Worm (Caenorhabditis elegans) whole organism, L1 larva: ENCODE results near the gene T24D5.4.

Experiments used
- C04F5.9 ChIP-seq: sonication (generic microtip); optimal IDR thresholded peaks from 2 replicates; lab custom pipeline; 2016; ENCODE audit warnings: missing genetic modification characterization, missing compliant biosample characterization
- C34B4.2 ChIP-seq: sonication (generic microtip); optimal IDR thresholded peaks from 2 replicates; lab custom pipeline; 2017; ENCODE audit warnings: mild to moderate bottlenecking, missing genetic modification characterization, missing compliant biosample characterization
- F16B12.6 ChIP-seq: fragments of 150-350 bp; optimal IDR thresholded peaks from 2 replicates; lab custom pipeline; 2014; ENCODE audit warnings: missing biosample characterization, missing genetic modification characterization
- Y116A8C.19 ChIP-seq: sonication (generic microtip); optimal IDR thresholded peaks from 2 replicates; lab custom pipeline; 2016; ENCODE audit warnings: missing compliant biosample characterization, missing genetic modification characterization, borderline replicate concordance
- ama-1 ChIP-seq: fragments of 150-350 bp; optimal IDR thresholded peaks from 2 replicates; lab custom pipeline; 2014
- blmp-1 ChIP-seq: fragments of 150-350 bp; optimal IDR thresholded peaks from 2 replicates; lab custom pipeline; 2014; ENCODE audit warnings: missing biosample characterization, missing genetic modification characterization
- ceh-63 ChIP-seq: fragments of 200-800 bp; sonication (Bioruptor generic); optimal IDR thresholded peaks from 2 replicates; lab custom pipeline; 2018; ENCODE audit warnings: mild to moderate bottlenecking, missing genetic modification characterization, missing compliant biosample characterization
- ceh-82 ChIP-seq, 3 experiments: fragments of 150-350 bp in 1 of 3; sonication (generic microtip) in 2 of 3; optimal IDR thresholded peaks; 2 replicates each; lab custom pipeline; 2014 to 2017; ENCODE audit warnings: missing biosample characterization in 3 of 3, missing genetic modification characterization in 3 of 3
- dsc-1 ChIP-seq: sonication (generic microtip); optimal IDR thresholded peaks from 2 replicates; lab custom pipeline; 2016; ENCODE audit warnings: mild to moderate bottlenecking, missing genetic modification characterization, missing compliant biosample characterization
- efl-1 ChIP-seq, 4 experiments: fragments of 150-350 bp; optimal IDR thresholded peaks in 3 of 4; peaks in 1 of 4; 1 replicate in 1 of 4; 2 replicates in 3 of 4; lab custom pipeline; 2014; ENCODE audit warnings: missing biosample characterization in 2 of 4, missing genetic modification characterization in 2 of 4, missing genetic modification reagents in 2 of 4
- elt-2 ChIP-seq: sonication (generic microtip); optimal IDR thresholded peaks from 2 replicates; lab custom pipeline; 2016; ENCODE audit warnings: missing genetic modification characterization, mild to moderate bottlenecking, inconsistent platforms, missing compliant biosample characterization, missing genetic modification reagents
- fkh-10 ChIP-seq: sonication (generic microtip); optimal IDR thresholded peaks from 2 replicates; lab custom pipeline; 2017; ENCODE audit warnings: missing biosample characterization, missing genetic modification reagents, missing genetic modification characterization
- fkh-4 ChIP-seq: sonication (generic microtip); optimal IDR thresholded peaks from 2 replicates; lab custom pipeline; 2016; ENCODE audit warnings: missing compliant biosample characterization, missing genetic modification characterization, borderline replicate concordance
- fkh-8 ChIP-seq: sonication (generic microtip); optimal IDR thresholded peaks from 2 replicates; lab custom pipeline; 2016; ENCODE audit warnings: mild to moderate bottlenecking, missing genetic modification characterization, missing compliant biosample characterization
- hlh-17 ChIP-seq: fragments of 200-800 bp; sonication (Bioruptor generic); optimal IDR thresholded peaks from 2 replicates; lab custom pipeline; 2018; ENCODE audit warnings: missing genetic modification characterization, mild to moderate bottlenecking, missing compliant biosample characterization, moderate library complexity, borderline replicate concordance
- irx-1 ChIP-seq: sonication (generic microtip); optimal IDR thresholded peaks from 2 replicates; lab custom pipeline; 2016; ENCODE audit warnings: missing genetic modification characterization, missing compliant biosample characterization
- isw-1 ChIP-seq: fragments of 200-800 bp; sonication (Bioruptor generic); IDR thresholded peaks from 2 replicates; pipeline ENCODE4 v1.3.6; 2022; ENCODE audit warnings: missing genetic modification characterization, missing compliant biosample characterization
- lin-13 ChIP-seq: fragments of 150-350 bp; optimal IDR thresholded peaks from 2 replicates; lab custom pipeline; 2014; ENCODE audit warnings: missing biosample characterization, missing genetic modification reagents, missing genetic modification characterization
- lin-14 ChIP-seq: fragments of 200-800 bp; sonication (Bioruptor generic); optimal IDR thresholded peaks from 2 replicates; lab custom pipeline; 2018; ENCODE audit warnings: mild to moderate bottlenecking, missing genetic modification characterization, moderate library complexity, missing compliant biosample characterization
- lin-35 ChIP-seq, 2 experiments: fragments of 150-350 bp; optimal IDR thresholded peaks; 2 replicates each; lab custom pipeline; 2014; ENCODE audit warnings: missing biosample characterization in 2 of 2, missing genetic modification characterization in 2 of 2, missing genetic modification reagents in 2 of 2
- lin-39 ChIP-seq: fragments of 150-350 bp; optimal IDR thresholded peaks from 2 replicates; lab custom pipeline; 2014; ENCODE audit warnings: missing biosample characterization, missing genetic modification reagents, missing genetic modification characterization
- lir-3 ChIP-seq: sonication (generic microtip); optimal IDR thresholded peaks from 2 replicates; lab custom pipeline; 2016; ENCODE audit warnings: mild to moderate bottlenecking, missing genetic modification characterization, moderate library complexity, missing compliant biosample characterization; ENCODE audit not compliant: poor library complexity
- lsy-2 ChIP-seq, 2 experiments: fragments of 150-350 bp; optimal IDR thresholded peaks; 2 replicates each; lab custom pipeline; 2014; ENCODE audit warnings: missing biosample characterization in 2 of 2, missing genetic modification characterization in 2 of 2
- mep-1 ChIP-seq: fragments of 150-350 bp; optimal IDR thresholded peaks from 2 replicates; lab custom pipeline; 2014; ENCODE audit warnings: missing biosample characterization, missing genetic modification characterization
- nhr-12 ChIP-seq: sonication (generic microtip); optimal IDR thresholded peaks from 2 replicates; lab custom pipeline; 2017; ENCODE audit warnings: missing biosample characterization, missing genetic modification characterization
- nhr-19 ChIP-seq: fragments of 200-800 bp; sonication (Bioruptor generic); conservative IDR thresholded peaks from 2 replicates; pipeline ENCODE4 v1.3.6; 2022; ENCODE audit warnings: missing genetic modification characterization, missing compliant biosample characterization
- nhr-20 ChIP-seq: sonication (generic microtip); optimal IDR thresholded peaks from 2 replicates; lab custom pipeline; 2016; ENCODE audit warnings: mild to moderate bottlenecking, missing genetic modification characterization, missing compliant biosample characterization
- nhr-47 ChIP-seq: sonication (generic microtip); optimal IDR thresholded peaks from 2 replicates; lab custom pipeline; 2016; ENCODE audit warnings: mild to moderate bottlenecking, missing genetic modification characterization, moderate library complexity, missing compliant biosample characterization
- nhr-71 ChIP-seq: sonication (generic microtip); optimal IDR thresholded peaks from 2 replicates; lab custom pipeline; 2016; ENCODE audit warnings: mild to moderate bottlenecking, missing genetic modification characterization, moderate library complexity, missing compliant biosample characterization
- nhr-77 ChIP-seq: fragments of 150-350 bp; optimal IDR thresholded peaks from 2 replicates; lab custom pipeline; 2014; ENCODE audit warnings: missing biosample characterization, missing genetic modification characterization
- nhr-84 ChIP-seq: sonication (generic microtip); optimal IDR thresholded peaks from 2 replicates; lab custom pipeline; 2017; ENCODE audit warnings: missing biosample characterization, missing genetic modification characterization
- nhr-85 ChIP-seq: sonication (generic microtip); peaks from one replicate; lab custom pipeline; 2016; ENCODE audit warnings: missing genetic modification characterization, inconsistent platforms, missing compliant biosample characterization
- nhr-90 ChIP-seq: sonication (generic microtip); optimal IDR thresholded peaks from 2 replicates; lab custom pipeline; 2016; ENCODE audit warnings: mild to moderate bottlenecking, missing genetic modification characterization, missing compliant biosample characterization; ENCODE audit not compliant: poor library complexity
- pag-3 ChIP-seq: sonication (generic microtip); optimal IDR thresholded peaks from 2 replicates; lab custom pipeline; 2017; ENCODE audit warnings: missing genetic modification characterization, mild to moderate bottlenecking, missing compliant biosample characterization, antibody characterized with exemption, borderline replicate concordance; ENCODE audit not compliant: insufficient read depth
- pqm-1 ChIP-seq: sonication (generic microtip); optimal IDR thresholded peaks from 3 replicates; lab custom pipeline; 2017; ENCODE audit warnings: missing biosample characterization, missing genetic modification characterization
- rnt-1 ChIP-seq: sonication (generic microtip); optimal IDR thresholded peaks from 2 replicates; lab custom pipeline; 2016; ENCODE audit warnings: mild to moderate bottlenecking, missing genetic modification characterization, moderate library complexity, missing compliant biosample characterization
- sox-4 ChIP-seq: sonication (generic microtip); optimal IDR thresholded peaks from 2 replicates; lab custom pipeline; 2016; ENCODE audit warnings: missing genetic modification characterization, missing compliant biosample characterization
- sup-37 ChIP-seq: fragments of 200-800 bp; sonication (Bioruptor generic); optimal IDR thresholded peaks from 2 replicates; lab custom pipeline; 2018; ENCODE audit warnings: mild to moderate bottlenecking, missing genetic modification characterization, missing compliant biosample characterization
- swsn-7 ChIP-seq: sonication (generic microtip); optimal IDR thresholded peaks from 2 replicates; lab custom pipeline; 2016; ENCODE audit warnings: missing genetic modification characterization, missing compliant biosample characterization
- tbx-2 ChIP-seq: sonication (generic microtip); optimal IDR thresholded peaks from 2 replicates; lab custom pipeline; 2016; ENCODE audit warnings: missing genetic modification characterization, missing compliant biosample characterization
- unc-130 ChIP-seq: fragments of 150-350 bp; optimal IDR thresholded peaks from 2 replicates; lab custom pipeline; 2017; ENCODE audit warnings: missing biosample characterization, missing genetic modification characterization, inconsistent platforms
- unc-30 ChIP-seq: sonication (generic microtip); optimal IDR thresholded peaks from 2 replicates; lab custom pipeline; 2017; ENCODE audit warnings: missing biosample characterization, missing genetic modification characterization
- unc-62 ChIP-seq: fragments of 150-350 bp; optimal IDR thresholded peaks from 2 replicates; lab custom pipeline; 2014; ENCODE audit warnings: missing biosample characterization, missing genetic modification reagents, missing genetic modification characterization
- unc-98 ChIP-seq: fragments of 200-800 bp; sonication (Bioruptor generic); IDR thresholded peaks from 2 replicates; pipeline ENCODE4 v1.3.6; 2022; ENCODE audit warnings: missing genetic modification characterization, missing compliant biosample characterization
- vab-15 ChIP-seq: sonication (generic microtip); optimal IDR thresholded peaks from 2 replicates; lab custom pipeline; 2017; ENCODE audit warnings: missing genotype, mild to moderate bottlenecking, missing genetic modification characterization, missing compliant biosample characterization
- xbp-1 ChIP-seq: sonication (generic microtip); optimal IDR thresholded peaks from 2 replicates; lab custom pipeline; 2016; ENCODE audit warnings: missing genetic modification characterization, missing compliant biosample characterization
- zag-1 ChIP-seq: fragments of 150-350 bp; optimal IDR thresholded peaks from 2 replicates; lab custom pipeline; 2014; ENCODE audit warnings: missing biosample characterization, missing genetic modification characterization
- ztf-4 ChIP-seq: fragments of 150-350 bp; optimal IDR thresholded peaks from 2 replicates; lab custom pipeline; 2014; ENCODE audit warnings: missing biosample characterization, missing genetic modification characterization

Gene T24D5.4

DNA sequence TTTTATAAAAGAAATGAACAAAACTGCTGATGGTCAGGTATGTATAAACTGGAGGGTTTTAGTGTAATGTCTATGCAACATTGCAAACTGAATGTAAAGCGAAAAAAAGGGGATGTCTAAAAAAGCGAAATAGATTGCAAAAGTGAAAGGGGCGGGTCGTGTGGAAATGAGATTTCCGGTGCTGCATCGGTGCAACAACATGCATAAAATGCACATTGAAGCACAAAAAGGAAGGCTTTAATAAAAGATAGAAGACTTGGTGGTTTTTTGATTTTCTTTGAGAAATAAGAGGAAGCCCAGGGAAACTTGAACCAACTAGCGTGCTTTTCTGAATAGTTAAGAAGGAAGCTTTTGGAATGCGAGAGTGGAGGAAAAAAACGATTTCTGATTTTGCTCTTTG, 35.7 kb downstream of the T24D5.4 start (continued):
- TF ChIP-seq nhr-47 (tag; lab: Kevin White, UChicago) (no peak), ceh-63 (no peak), fkh-10 (GFP tag; lab: Kevin White, UChicago) (peak; percentile 88), unc-98 (GFP tag; lab: Robert Waterston, UW) (no peak), unc-30 (tag; lab: Kevin White, UChicago) (no peak)

DNA sequence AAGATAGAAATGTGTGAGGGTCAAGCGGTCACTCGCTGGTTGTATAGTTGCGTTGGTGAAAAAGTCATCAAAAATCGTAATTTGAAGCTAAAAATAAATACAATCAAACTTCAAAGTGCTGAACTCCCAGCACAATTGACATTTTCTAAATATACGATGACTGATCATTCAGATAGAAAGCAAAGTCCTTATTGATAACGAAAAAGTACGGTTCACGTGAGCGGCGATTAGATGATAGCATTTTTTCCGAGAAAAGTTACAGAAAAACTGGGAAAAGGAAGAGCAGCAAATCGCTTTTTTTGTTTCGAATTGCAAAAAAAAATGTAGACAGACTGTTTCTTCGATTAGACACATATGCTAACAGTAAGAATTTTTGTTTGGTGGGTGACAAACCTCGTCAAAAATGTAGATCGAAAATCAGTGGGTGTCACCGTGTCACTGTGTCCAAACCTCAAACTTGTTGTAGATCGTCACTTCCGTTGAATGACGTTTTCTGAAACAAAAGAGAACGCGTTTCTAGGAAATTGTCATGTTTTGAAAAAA, 37.0 kb downstream of the T24D5.4 start, which contains the start of gene ivns-1:
Gene ivns-1 (minus strand): TSS at position 493 of the 543 bp plus-strand sequence.
- TF ChIP-seq ceh-63 (no peak), lin-39 (tag; lab: Kevin White, UChicago) (no peak), fkh-8 (tag; lab: Kevin White, UChicago) (no peak), ceh-82 (tag; optimal IDR thresholded peaks at IDR 0.05; lab: Kevin White, UChicago) (no peak), lin-14 (GFP tag; lab: Kevin White, UChicago) (peak; percentile 6), fkh-4 (no peak), elt-2 (tag; lab: Kevin White, UChicago) (peak; percentile 59), efl-1 (optimal IDR thresholded peaks at IDR 0.05; lab: Kevin White, UChicago) (no peak), efl-1 (GFP tag; optimal IDR thresholded peaks at IDR 0.05 in 1 of 2; lab: Kevin White, UChicago) (peak in 1 of 2 experiments; percentile 76), nhr-19 (GFP tag; lab: Robert Waterston, UW) (no peak), ztf-4 (tag; lab: Kevin White, UChicago) (no peak), blmp-1 (tag; lab: Kevin White, UChicago) (no peak), nhr-85 (tag; lab: Kevin White, UChicago) (no peak)

DNA sequence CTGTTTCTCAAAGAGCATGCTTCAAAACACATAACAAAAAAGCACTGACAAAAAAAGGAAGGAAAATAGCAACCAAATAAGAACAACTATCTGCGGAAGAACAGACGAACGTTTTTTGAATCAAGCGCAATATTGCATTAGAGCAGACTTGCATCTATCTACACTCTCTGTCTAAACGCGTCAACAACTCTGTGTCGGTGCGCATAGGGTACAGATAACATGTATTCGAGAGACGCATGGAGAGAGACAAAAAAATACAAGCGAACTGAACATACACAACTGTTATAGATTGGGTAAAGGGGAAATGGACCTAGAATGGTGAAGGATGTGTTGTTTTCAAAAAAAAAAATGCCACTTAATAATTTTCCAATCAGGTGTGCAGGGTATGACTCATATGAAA, 38.0 kb downstream of the T24D5.4 start:
- no peak for TF ChIP-seq lin-13
- TF ChIP-seq ztf-4 (tag; lab: Kevin White, UChicago), result no peak
- TF ChIP-seq unc-62, result no peak
- no peak for TF ChIP-seq pag-3
- TF ChIP-seq xbp-1 (tag; lab: Kevin White, UChicago), result no peak
- TF ChIP-seq elt-2 (tag; lab: Kevin White, UChicago), result peak; percentile 24
- TF ChIP-seq efl-1 (optimal IDR thresholded peaks at IDR 0.05; lab: Kevin White, UChicago), result peak; percentile 15 to 78
- peak; percentile 77 to 98 for TF ChIP-seq efl-1 (GFP tag; optimal IDR thresholded peaks at IDR 0.05 in 1 of 2; lab: Kevin White, UChicago)
- no peak for TF ChIP-seq C34B4.2 (tag; lab: Kevin White, UChicago)
- no peak for TF ChIP-seq hlh-17 (GFP tag; lab: Kevin White, UChicago)
- TF ChIP-seq Y116A8C.19 (tag; lab: Kevin White, UChicago), result no peak
- TF ChIP-seq C04F5.9 (tag; lab: Kevin White, UChicago), result no peak
- no peak for TF ChIP-seq lir-3 (tag; lab: Kevin White, UChicago)
- no peak for TF ChIP-seq isw-1
- no peak for TF ChIP-seq zag-1 (tag; lab: Kevin White, UChicago)
- TF ChIP-seq lin-35 (GFP tag; optimal IDR thresholded peaks at IDR 0.05; lab: Kevin White, UChicago), result peak; percentile 33 to 90
- TF ChIP-seq irx-1 (tag; lab: Kevin White, UChicago), result no peak
- peak; percentile 62 for TF ChIP-seq mep-1 (tag; lab: Kevin White, UChicago)
- no peak for TF ChIP-seq ama-1 (lab: Kevin White, UChicago)
- peak; percentile 22 for TF ChIP-seq vab-15 (tag; lab: Kevin White, UChicago)
- TF ChIP-seq nhr-71 (tag; lab: Kevin White, UChicago), result peak; percentile 47
- peak; percentile 7 for TF ChIP-seq unc-130 (tag; lab: Kevin White, UChicago)
- TF ChIP-seq ceh-63, result no peak
- peak; percentile 76 for TF ChIP-seq nhr-77 (tag; lab: Kevin White, UChicago)
- no peak for TF ChIP-seq dsc-1 (tag; lab: Kevin White, UChicago)
- TF ChIP-seq F16B12.6, result no peak
- no peak for TF ChIP-seq nhr-12 (tag; lab: Kevin White, UChicago)
- TF ChIP-seq nhr-20 (tag; lab: Kevin White, UChicago), result peak; percentile 65
- no peak for TF ChIP-seq pqm-1
- no peak for TF ChIP-seq nhr-84 (tag; lab: Kevin White, UChicago)
- TF ChIP-seq rnt-1 (tag; lab: Kevin White, UChicago), result peak; percentile 31
- peak; percentile 33 for TF ChIP-seq swsn-7
- no peak for TF ChIP-seq sox-4
- peak; percentile 13 for TF ChIP-seq tbx-2 (tag; lab: Kevin White, UChicago)
- TF ChIP-seq sup-37, result no peak
- TF ChIP-seq nhr-90 (tag; lab: Kevin White, UChicago), result peak; percentile 42
- peak in 1 of 2 experiments; percentile 75 for TF ChIP-seq lsy-2 (tag; optimal IDR thresholded peaks at IDR 0.05; lab: Kevin White, UChicago)
